Fruit fly (Drosophila melanogaster) whole organism, pupa: ENCODE data around the gene Wnt4.

Experiments used
- CG17806 ChIP-seq: fragments of 200-800 bp; sonication (Bioruptor generic); optimal IDR thresholded peaks from 2 replicates; lab custom pipeline; 2018; ENCODE audit warnings: missing biosample characterization, mild to moderate bottlenecking, missing genetic modification characterization, moderate library complexity
- CG32121 ChIP-seq: fragments of 200-800 bp; sonication (Bioruptor generic); IDR thresholded peaks from 2 replicates; pipeline ENCODE4 v1.3.6; 2022; ENCODE audit warnings: missing biosample characterization, missing genetic modification characterization
- CG4496 ChIP-seq: fragments of 200-800 bp; sonication (Bioruptor generic); IDR thresholded peaks from 3 replicates; pipeline ENCODE4 v1.3.6; 2022; ENCODE audit warnings: missing biosample characterization, missing genetic modification characterization
- CG8301 ChIP-seq: fragments of 200-800 bp; sonication (Bioruptor generic); optimal IDR thresholded peaks from 2 replicates; lab custom pipeline; 2018; ENCODE audit warnings: missing biosample characterization, mild to moderate bottlenecking, missing genetic modification characterization
- Ets98B ChIP-seq: fragments of 200-800 bp; sonication (Bioruptor generic); IDR thresholded peaks from 2 replicates; pipeline ENCODE4 v1.3.6; 2022; ENCODE audit warnings: missing biosample characterization, missing genetic modification characterization
- Pif1A ChIP-seq: fragments of 200-800 bp; sonication (Bioruptor generic); optimal IDR thresholded peaks from 3 replicates; lab custom pipeline; 2016; ENCODE audit warnings: missing biosample characterization, missing genetic modification characterization
- Pif1B ChIP-seq: fragments of 200-800 bp; sonication (Bioruptor generic); optimal IDR thresholded peaks from 3 replicates; lab custom pipeline; 2016; ENCODE audit warnings: missing biosample characterization, missing genetic modification characterization
- Snoo ChIP-seq: fragments of 200-800 bp; sonication (Bioruptor generic); optimal IDR thresholded peaks from 3 replicates; lab custom pipeline; 2017; ENCODE audit warnings: missing biosample characterization, mild to moderate bottlenecking, missing genetic modification characterization, inconsistent platforms
- gl ChIP-seq: fragments of 200-800 bp; sonication (Bioruptor generic); optimal IDR thresholded peaks from 2 replicates; lab custom pipeline; 2018; ENCODE audit warnings: missing biosample characterization, mild to moderate bottlenecking, missing genetic modification characterization

- no peak for TF ChIP-seq CG8301 (tag; lab: Kevin White, UChicago)
- TF ChIP-seq CG17806 (tag; lab: Kevin White, UChicago) = no peak
- TF ChIP-seq gl (tag; lab: Kevin White, UChicago) = no peak
- TF ChIP-seq CG4496 (GFP tag; lab: Robert Waterston, UW) = no peak
- TF ChIP-seq Ets98B = 0 out of 2 replicates have a peak, but pooled peaks have one; percentile 6
- TF ChIP-seq Pif1A (GFP tag; lab: Kevin White, UChicago) = no peak
- TF ChIP-seq Pif1B = no peak
- TF ChIP-seq CG32121 (GFP tag; lab: Robert Waterston, UW) = no peak
- TF ChIP-seq Snoo (tag; lab: Kevin White, UChicago) = no peak
Measured at dm6 chr2L:7260251-7260650, 16.7 kb downstream of the Wnt4 start.
